Fruit fly (Drosophila melanogaster) Kc167 (cell line): Measurements from ENCODE around the gene CG13047.

Experiments used
- Myc ChIP-seq: fragments of >200 bp; optimal IDR thresholded peaks from 2 replicates; lab custom pipeline; 2017; ENCODE audit warnings: missing external identifiers
- Sin3A ChIP-seq: fragments of >200 bp; optimal IDR thresholded peaks from 2 replicates; lab custom pipeline; 2018; ENCODE audit warnings: missing external identifiers
- h ChIP-seq: fragments of >200 bp; optimal IDR thresholded peaks from 3 replicates; lab custom pipeline; 2018; ENCODE audit warnings: missing external identifiers
- insv ChIP-seq: fragments of >200 bp; optimal IDR thresholded peaks from 3 replicates; lab custom pipeline; 2018; ENCODE audit warnings: missing external identifiers
- psq ChIP-seq: fragments of >200 bp; optimal IDR thresholded peaks from 2 replicates; lab custom pipeline; 2017; ENCODE audit warnings: missing external identifiers
- ttk ChIP-seq: sonication (Bioruptor generic); optimal IDR thresholded peaks from 2 replicates; lab custom pipeline; 2017; ENCODE audit warnings: missing external identifiers

Gene CG13047

dm6 chr3L:16270802-16271332 lies 14.3 kb downstream of the CG13047 start, which contains the start of the genes CG34248 and CG13067:
Gene CG34248, minus strand, starts transcription at chr3L:16270902.
Gene CG13067, plus strand, starts transcription at chr3L:16271282.
- TF ChIP-seq insv (lab: Kevin White, UChicago), result no peak
- TF ChIP-seq h (lab: Kevin White, UChicago), result no peak
- no peak for TF ChIP-seq ttk (lab: Kevin White, UChicago)
- TF ChIP-seq psq (lab: Kevin White, UChicago), result no peak
- no peak for TF ChIP-seq Sin3A (lab: Kevin White, UChicago)
- no peak for TF ChIP-seq Myc (lab: Kevin White, UChicago)

DNA sequence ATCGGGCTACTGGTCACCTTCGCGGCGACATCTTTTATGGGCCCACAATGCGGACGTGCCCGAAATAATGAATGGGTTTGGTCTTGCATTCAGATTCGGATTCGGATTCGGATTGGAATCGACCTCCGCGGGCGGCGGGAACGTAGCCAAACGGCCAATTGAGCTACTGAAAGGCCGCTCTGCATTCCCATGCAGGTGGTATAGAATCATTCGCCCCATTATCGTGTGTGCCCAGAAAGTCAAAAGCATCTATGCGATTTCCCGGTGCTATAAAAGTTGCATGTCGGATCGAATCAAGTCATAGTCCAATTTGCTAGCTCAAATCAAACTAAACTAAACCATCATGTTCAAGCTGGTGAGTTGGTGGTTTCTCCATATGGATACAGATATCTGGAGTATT lies 16.1 kb downstream of the CG13047 start, which contains the start of gene CG13068:
CG13068 (plus strand) TSS at position 301 of the 400 bp plus-strand sequence.
- TF ChIP-seq ttk (lab: Kevin White, UChicago) (no peak), insv (lab: Kevin White, UChicago) (no peak), h (lab: Kevin White, UChicago) (no peak), Sin3A (lab: Kevin White, UChicago) (no peak), psq (lab: Kevin White, UChicago) (no peak)

dm6 chr3L:16268106-16268733 lies 17.0 kb downstream of the CG13047 start, which contains the start of gene CG4950:
Gene CG4950, minus strand, starts transcription at chr3L:16268156.
- TF ChIP-seq Myc (lab: Kevin White, UChicago) (no peak), insv (lab: Kevin White, UChicago) (no peak), h (lab: Kevin White, UChicago) (no peak), psq (lab: Kevin White, UChicago) (no peak), Sin3A (lab: Kevin White, UChicago) (no peak), ttk (lab: Kevin White, UChicago) (no peak)

DNA sequence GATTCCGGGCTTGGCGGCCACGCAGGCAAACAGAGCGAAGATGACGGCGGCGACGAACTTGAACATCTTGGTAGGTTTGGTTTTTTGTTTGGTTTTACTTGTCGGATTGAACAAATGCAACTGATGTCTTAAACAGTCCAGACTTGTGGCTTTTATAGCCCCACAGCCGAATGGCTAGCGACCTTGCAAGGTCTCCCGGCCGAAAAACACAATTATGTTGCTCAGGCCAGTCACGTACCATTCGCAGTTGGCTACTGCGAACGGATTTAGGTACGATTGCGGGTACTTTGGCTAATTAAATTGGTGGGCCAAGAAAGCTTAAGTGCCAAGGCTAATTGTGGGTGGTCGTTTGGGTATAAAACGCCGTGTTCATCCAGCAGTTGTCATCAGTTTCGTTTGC lies 20.2 kb downstream of the CG13047 start, which contains the start of the genes CG13051 and CG13069:
CG13051 (minus strand) TSS at position 101 of the 400 bp plus-strand sequence.
CG13069 (plus strand) TSS at position 386 of the 400 bp plus-strand sequence.
- TF ChIP-seq psq (lab: Kevin White, UChicago) (no peak), insv (lab: Kevin White, UChicago) (no peak), h (lab: Kevin White, UChicago) (no peak), ttk (lab: Kevin White, UChicago) (no peak)

dm6 chr3L:16263043-16263442 lies 22.2 kb downstream of the CG13047 start, which contains the start of gene CG13070:
Gene CG13070, plus strand, starts transcription at chr3L:16263343.
- TF ChIP-seq h (lab: Kevin White, UChicago) (no peak), ttk (lab: Kevin White, UChicago) (no peak), Myc (lab: Kevin White, UChicago) (no peak), Sin3A (lab: Kevin White, UChicago) (no peak), insv (lab: Kevin White, UChicago) (no peak), psq (lab: Kevin White, UChicago) (no peak)

DNA sequence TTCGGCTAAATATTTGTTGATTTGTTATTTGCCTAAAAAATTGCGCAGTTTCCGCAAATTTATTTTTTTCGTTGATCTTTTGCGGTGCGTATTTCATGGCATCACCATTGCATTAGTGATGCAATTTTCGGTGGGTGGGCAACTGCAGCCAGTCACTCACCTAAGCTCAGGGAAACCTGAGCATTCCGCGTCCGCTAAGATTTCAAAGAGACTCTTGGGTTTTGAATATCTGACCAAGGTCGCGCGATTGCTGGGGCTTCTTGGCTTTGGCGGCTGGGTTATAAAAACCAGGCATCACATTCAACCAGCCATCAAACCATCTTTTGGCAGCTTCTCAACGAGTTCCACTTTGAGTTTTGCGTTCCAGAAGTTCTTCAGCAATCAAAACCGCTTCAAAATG lies 22.8 kb downstream of the CG13047 start, which contains the start of gene CG13071:
CG13071 (plus strand) TSS at position 301 of the 400 bp plus-strand sequence.
- TF ChIP-seq h (lab: Kevin White, UChicago) (no peak), ttk (lab: Kevin White, UChicago) (no peak)

DNA sequence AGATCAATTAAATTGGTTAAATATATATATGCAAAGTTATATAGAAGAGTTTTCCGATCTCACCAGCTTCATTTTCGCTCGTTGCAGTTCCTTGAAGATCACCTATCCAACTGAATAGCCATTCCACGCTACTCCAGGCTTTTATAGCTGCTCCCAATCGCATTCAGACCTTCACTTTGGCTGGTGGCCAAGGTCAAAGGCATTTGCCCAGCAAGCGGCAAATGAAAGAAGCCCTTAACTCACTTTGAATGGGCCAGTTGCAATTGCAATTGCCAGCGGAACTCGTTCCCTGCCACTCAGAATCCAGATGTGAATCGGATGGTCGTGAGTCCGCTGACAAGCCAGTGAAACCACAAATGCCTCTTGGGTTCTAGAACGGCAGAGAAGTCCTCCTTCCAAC lies 23.7 kb downstream of the CG13047 start, which contains the start of gene CG34247:
CG34247 (minus strand) TSS at position 101 of the 400 bp plus-strand sequence.
- no peak for TF ChIP-seq psq (lab: Kevin White, UChicago)
- TF ChIP-seq h (lab: Kevin White, UChicago), result no peak
- TF ChIP-seq insv (lab: Kevin White, UChicago), result no peak
- TF ChIP-seq ttk (lab: Kevin White, UChicago), result no peak
- TF ChIP-seq Myc (lab: Kevin White, UChicago), result no peak
- TF ChIP-seq Sin3A (lab: Kevin White, UChicago), result no peak

dm6 chr3L:16259552-16259951 lies 25.6 kb downstream of the CG13047 start, which contains the start of gene CG13053:
Gene CG13053, minus strand, starts transcription at chr3L:16259722.
- no peak for TF ChIP-seq insv (lab: Kevin White, UChicago)
- TF ChIP-seq Sin3A (lab: Kevin White, UChicago), result no peak
- no peak for TF ChIP-seq psq (lab: Kevin White, UChicago)
- no peak for TF ChIP-seq Myc (lab: Kevin White, UChicago)
- no peak for TF ChIP-seq ttk (lab: Kevin White, UChicago)
- TF ChIP-seq h (lab: Kevin White, UChicago), result no peak

- no peak for TF ChIP-seq h (lab: Kevin White, UChicago)
- TF ChIP-seq insv (lab: Kevin White, UChicago), result no peak
- TF ChIP-seq psq (lab: Kevin White, UChicago), result no peak
- no peak for TF ChIP-seq ttk (lab: Kevin White, UChicago)
- no peak for TF ChIP-seq Sin3A (lab: Kevin White, UChicago)
- TF ChIP-seq Myc (lab: Kevin White, UChicago), result no peak
Observed at dm6 chr3L:16257118-16257627, 28.0 kb downstream of the CG13047 start, which contains the start of gene CG13054. Gene CG13054, minus strand, starts transcription at chr3L:16257191.

DNA sequence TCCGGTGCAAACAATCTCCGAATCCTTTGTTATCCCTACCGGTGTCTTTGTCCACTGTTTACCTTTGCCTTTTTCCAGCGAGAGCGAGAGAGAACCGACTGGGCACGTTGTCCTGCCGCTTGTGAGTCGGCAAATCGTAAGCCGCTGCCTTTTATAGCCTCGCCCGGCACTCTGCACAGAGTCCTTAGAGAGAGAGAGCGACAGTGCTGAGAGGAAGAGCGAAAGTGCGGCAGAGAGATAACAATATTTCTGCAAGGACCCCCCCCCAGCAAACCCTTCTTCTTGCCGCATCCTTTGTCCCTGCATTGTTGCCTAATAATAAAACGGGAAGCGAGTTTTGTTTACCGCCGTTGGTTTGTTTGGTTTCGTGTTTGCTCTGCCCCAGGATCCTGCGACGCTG lies 32.9 kb downstream of the CG13047 start, which contains the start of gene CG13055:
CG13055 (minus strand) TSS at position 101 of the 400 bp plus-strand sequence.
- no peak for TF ChIP-seq insv (lab: Kevin White, UChicago)
- no peak for TF ChIP-seq Myc (lab: Kevin White, UChicago)
- TF ChIP-seq psq (lab: Kevin White, UChicago), result no peak
- no peak for TF ChIP-seq Sin3A (lab: Kevin White, UChicago)
- no peak for TF ChIP-seq ttk (lab: Kevin White, UChicago)
- no peak for TF ChIP-seq h (lab: Kevin White, UChicago)

DNA sequence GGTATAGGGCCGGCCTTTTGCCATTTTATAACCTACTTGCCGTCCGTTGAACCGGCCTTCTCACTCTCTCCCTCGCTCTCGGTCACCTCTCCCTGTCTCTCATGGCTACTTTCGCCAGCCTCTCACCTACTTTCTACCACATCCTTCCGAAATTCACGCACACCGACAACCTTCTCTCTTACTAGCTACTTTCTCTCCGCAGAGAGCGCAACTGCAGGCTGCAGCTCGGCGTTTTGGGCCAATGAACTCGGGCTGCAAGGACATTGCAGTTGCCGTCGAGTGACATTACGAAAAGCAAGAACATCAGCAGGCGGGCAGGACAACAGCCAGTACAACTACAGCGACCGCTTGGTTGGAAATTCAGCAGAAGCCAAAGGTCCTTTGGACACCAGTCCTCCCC lies 43.9 kb downstream of the CG13047 start:
- TF ChIP-seq Sin3A (lab: Kevin White, UChicago), result no peak
- TF ChIP-seq insv (lab: Kevin White, UChicago), result no peak
- TF ChIP-seq Myc (lab: Kevin White, UChicago), result no peak
- TF ChIP-seq h (lab: Kevin White, UChicago), result no peak
- no peak for TF ChIP-seq ttk (lab: Kevin White, UChicago)
- no peak for TF ChIP-seq psq (lab: Kevin White, UChicago)
